Fruit fly (Drosophila melanogaster): Measurements from ENCODE around the gene CG8132.
A peak's percentile ranks its signal among the peaks of the same experiment; 100 is the strongest.

dm6 chr3R:9419300-9419652 is 18.0 kb downstream of the CG8132 start:
- peak; percentile 9 for TF ChIP-seq CG7045 (GFP tag; optimal IDR thresholded peaks at IDR 0.05)
- no peak for TF ChIP-seq toe (GFP tag; optimal IDR thresholded peaks at IDR 0.05)
- peak; percentile 47 for TF ChIP-seq CG12768 (GFP tag; optimal IDR thresholded peaks at IDR 0.05)

Measured in whole organism, adult.